Worm (Caenorhabditis elegans) whole organism, mixed stage, embryonic: ENCODE measurements around the gene Y39F10A.3.

Experiments
- lin-13 ChIP-seq: fragments of 150-350 bp; optimal IDR thresholded peaks from 2 replicates; lab custom pipeline; 2014; ENCODE audit warnings: missing biosample characterization, missing genetic modification characterization
- lsy-2 ChIP-seq: fragments of 150-350 bp; optimal IDR thresholded peaks from 2 replicates; lab custom pipeline; 2014; ENCODE audit warnings: missing biosample characterization, missing genetic modification characterization
- nhr-12 ChIP-seq: fragments of 150-350 bp; optimal IDR thresholded peaks from 2 replicates; lab custom pipeline; 2014; ENCODE audit warnings: missing biosample characterization, missing genetic modification characterization
- nhr-28 ChIP-seq: fragments of 150-350 bp; optimal IDR thresholded peaks from 2 replicates; lab custom pipeline; 2014; ENCODE audit warnings: missing biosample characterization, missing genetic modification characterization

ce11 chrII:769250-769649, 13.6 kb downstream of the Y39F10A.3 start:
- no peak for TF ChIP-seq nhr-12
- no peak for TF ChIP-seq lin-13 (tag; lab: Kevin White, UChicago)
- no peak for TF ChIP-seq lsy-2 (tag; lab: Kevin White, UChicago)
- TF ChIP-seq nhr-28: no peak
